Worm (Caenorhabditis elegans) whole organism, L2 larva: ENCODE measurements around the gene cutc-1.

Experiments used
- R02D3.7 ChIP-seq: fragments of 150-350 bp; optimal IDR thresholded peaks from 2 replicates; lab custom pipeline; 2014; ENCODE audit warnings: missing biosample characterization, missing genetic modification characterization
- Y55F3AM.14 ChIP-seq: fragments of 200-800 bp; sonication (Bioruptor generic); optimal IDR thresholded peaks from 2 replicates; lab custom pipeline; 2018; ENCODE audit warnings: mild to moderate bottlenecking, missing genetic modification characterization, missing compliant biosample characterization
- blmp-1 ChIP-seq: sonication (generic microtip); optimal IDR thresholded peaks from 2 replicates; lab custom pipeline; 2017; ENCODE audit warnings: missing genetic modification characterization, mild to moderate bottlenecking, missing compliant biosample characterization, antibody characterized with exemption, moderate library complexity; ENCODE audit not compliant: insufficient read depth
- dmd-4 ChIP-seq: sonication (generic microtip); optimal IDR thresholded peaks from 2 replicates; lab custom pipeline; 2017; ENCODE audit warnings: missing biosample characterization, missing genetic modification characterization
- gmeb-1 ChIP-seq: fragments of 150-350 bp; optimal IDR thresholded peaks from 2 replicates; lab custom pipeline; 2014; ENCODE audit warnings: missing biosample characterization, missing genetic modification characterization
- lin-39 ChIP-seq: fragments of 150-350 bp; optimal IDR thresholded peaks from 2 replicates; lab custom pipeline; 2014; ENCODE audit warnings: missing biosample characterization, missing genetic modification reagents, missing genetic modification characterization
- lsy-2 ChIP-seq, 2 experiments: fragments of 150-350 bp in 1 of 2; sonication (generic microtip) in 1 of 2; optimal IDR thresholded peaks; 2 replicates each; lab custom pipeline; 2014 to 2017; ENCODE audit warnings: missing biosample characterization in 2 of 2, missing genetic modification characterization in 2 of 2
- nhr-10 ChIP-seq: sonication (generic microtip); optimal IDR thresholded peaks from 2 replicates; lab custom pipeline; 2017; ENCODE audit warnings: missing biosample characterization, missing genetic modification characterization
- nhr-12 ChIP-seq: fragments of 150-350 bp; optimal IDR thresholded peaks from 2 replicates; lab custom pipeline; 2014; ENCODE audit warnings: missing biosample characterization, missing genetic modification characterization
- nhr-237 ChIP-seq: fragments of 150-350 bp; optimal IDR thresholded peaks from 2 replicates; lab custom pipeline; 2014; ENCODE audit warnings: missing biosample characterization, missing genetic modification characterization
- nhr-6 ChIP-seq: fragments of 150-350 bp; optimal IDR thresholded peaks from 2 replicates; lab custom pipeline; 2014; ENCODE audit warnings: missing biosample characterization, missing genetic modification characterization
- sma-9 ChIP-seq, 2 experiments: fragments of 150-350 bp in 1 of 2; sonication (generic microtip) in 1 of 2; optimal IDR thresholded peaks; 2 replicates each; lab custom pipeline; 2014 to 2016; ENCODE audit warnings: missing genetic modification characterization in 2 of 2, mild to moderate bottlenecking in 1 of 2, missing biosample characterization in 1 of 2, missing compliant biosample characterization in 1 of 2, missing genetic modification reagents in 1 of 2, moderate library complexity in 1 of 2
- unc-39 ChIP-seq: fragments of 150-350 bp; optimal IDR thresholded peaks from 2 replicates; lab custom pipeline; 2014; ENCODE audit warnings: missing biosample characterization, missing genetic modification characterization

- TF ChIP-seq nhr-6 (tag; lab: Kevin White, UChicago) (no peak), nhr-10 (tag; lab: Kevin White, UChicago) (no peak), nhr-237 (no peak), gmeb-1 (tag; lab: Kevin White, UChicago) (no peak), sma-9 (GFP tag; optimal IDR thresholded peaks at IDR 0.05; lab: Kevin White, UChicago) (no peak), sma-9 (tag; optimal IDR thresholded peaks at IDR 0.05; lab: Kevin White, UChicago) (no peak), lsy-2 (tag; optimal IDR thresholded peaks at IDR 0.05; lab: Kevin White, UChicago) (no peak), lin-39 (tag; lab: Kevin White, UChicago) (no peak), R02D3.7 (no peak), dmd-4 (no peak), blmp-1 (tag; lab: Kevin White, UChicago) (no peak), unc-39 (no peak), Y55F3AM.14 (GFP tag; lab: Kevin White, UChicago) (no peak), nhr-12 (no peak)
These were observed 33.2 kb downstream of the cutc-1 start for ce11 chrIII:8370188-8370587.
